Worm (Caenorhabditis elegans): ENCODE results near the gene H28G03.2.

DNA sequence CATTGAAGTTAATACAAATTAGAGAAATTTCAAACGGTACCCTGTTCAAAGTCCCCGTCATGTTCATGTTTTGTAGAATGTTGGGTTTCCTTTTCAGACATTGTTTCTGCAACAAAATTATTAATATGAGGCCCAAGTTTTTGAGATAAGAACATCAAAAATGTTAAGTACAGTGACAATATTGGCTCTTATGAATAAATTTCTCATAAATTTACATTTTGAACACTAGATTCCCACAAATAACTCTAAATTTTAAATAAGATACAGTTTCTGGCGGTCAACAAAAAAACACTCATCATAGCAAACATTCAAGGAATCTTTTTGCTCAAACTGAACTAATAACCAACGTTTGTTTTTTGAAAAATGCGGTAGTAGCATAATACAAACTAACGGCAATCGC lies 20.7 kb downstream of the H28G03.2 start, which contains the start of gene H28G03.3:
- TF ChIP-seq nhr-12 (tag; optimal IDR thresholded peaks at IDR 0.05) (no peak), pha-4 (tag; optimal IDR thresholded peaks at IDR 0.05) (no peak), lin-13 (tag; optimal IDR thresholded peaks at IDR 0.05) (no peak), elt-1 (tag; optimal IDR thresholded peaks at IDR 0.05; ENCODE audit: borderline replicate concordance, insufficient read depth) (no peak), ceh-43 (GFP tag; optimal IDR thresholded peaks at IDR 0.05) (no peak), unc-39 (tag; optimal IDR thresholded peaks at IDR 0.05) (no peak), mab-5 (tag; optimal IDR thresholded peaks at IDR 0.05) (no peak), nhr-237 (tag; optimal IDR thresholded peaks at IDR 0.05) (no peak), elt-3 (tag; optimal IDR thresholded peaks at IDR 0.05) (no peak), ztf-11 (tag; optimal IDR thresholded peaks at IDR 0.05) (no peak)
